Fruit fly (Drosophila melanogaster) ovary, adult (tissue): Measurements from ENCODE around the gene CG15498.

Source experiments
- CG17801 ChIP-seq: fragments of 200-800 bp; optimal IDR thresholded peaks from 2 replicates; lab custom pipeline; 2019; ENCODE audit warnings: missing biosample characterization, mild to moderate bottlenecking, missing genetic modification characterization, moderate library complexity; ENCODE audit not compliant: partially characterized antibody

Gene CG15498

dm6 chr3R:21584296-21584936 lies 15.5 kb upstream of the CG15498 start:
- TF ChIP-seq CG17801 (GFP tag; lab: Kevin White, UChicago): no peak

DNA sequence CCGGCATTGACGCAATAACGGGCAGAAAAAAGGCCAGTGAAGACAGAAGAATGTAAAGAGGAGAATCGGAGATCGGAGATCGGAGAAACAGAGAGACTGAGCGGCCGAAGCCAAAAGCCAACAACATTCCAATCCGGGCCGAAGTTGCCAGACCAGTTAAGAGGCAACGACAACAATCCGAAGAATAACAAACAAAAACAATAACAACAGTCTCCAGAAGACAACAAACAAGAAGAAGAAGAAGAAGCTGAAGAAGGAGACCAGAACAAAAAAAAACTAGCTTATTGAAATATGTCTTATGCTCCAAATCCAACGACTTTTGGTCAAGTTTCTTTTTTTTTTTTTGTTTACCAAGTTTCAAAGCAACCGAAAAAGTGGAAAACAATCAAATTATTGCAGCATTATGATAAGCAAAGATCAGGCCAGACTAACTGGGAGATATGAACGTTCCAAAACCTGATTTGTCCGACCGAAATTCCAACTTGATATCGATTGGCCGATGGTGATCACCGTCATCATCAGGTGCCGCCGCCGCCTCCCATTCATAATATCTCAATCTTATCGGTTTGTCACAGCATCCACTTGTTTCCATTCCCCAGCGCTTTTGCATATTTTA lies 14.8 kb upstream of the CG15498 start:
- no peak for TF ChIP-seq CG17801 (GFP tag; lab: Kevin White, UChicago)

DNA sequence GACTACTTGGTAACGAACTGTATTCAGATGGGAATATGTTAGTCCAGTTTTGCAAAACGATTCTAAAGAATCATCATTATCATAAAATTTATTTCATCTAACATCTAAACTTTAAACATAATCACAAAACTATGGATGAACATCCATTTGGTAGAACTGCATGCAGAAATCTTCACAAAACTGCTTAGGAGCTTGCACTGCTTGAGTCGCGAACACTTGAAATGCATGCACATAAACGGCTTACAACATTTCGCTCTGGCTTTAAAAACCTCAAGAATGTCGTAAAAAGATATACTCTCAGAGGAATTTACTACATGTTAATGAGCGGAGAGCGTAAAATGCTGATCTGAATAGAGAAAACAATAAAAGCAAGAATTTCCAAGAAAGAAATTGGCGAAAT lies 14.1 kb upstream of the CG15498 start:
- no peak for TF ChIP-seq CG17801 (GFP tag; lab: Kevin White, UChicago)

DNA sequence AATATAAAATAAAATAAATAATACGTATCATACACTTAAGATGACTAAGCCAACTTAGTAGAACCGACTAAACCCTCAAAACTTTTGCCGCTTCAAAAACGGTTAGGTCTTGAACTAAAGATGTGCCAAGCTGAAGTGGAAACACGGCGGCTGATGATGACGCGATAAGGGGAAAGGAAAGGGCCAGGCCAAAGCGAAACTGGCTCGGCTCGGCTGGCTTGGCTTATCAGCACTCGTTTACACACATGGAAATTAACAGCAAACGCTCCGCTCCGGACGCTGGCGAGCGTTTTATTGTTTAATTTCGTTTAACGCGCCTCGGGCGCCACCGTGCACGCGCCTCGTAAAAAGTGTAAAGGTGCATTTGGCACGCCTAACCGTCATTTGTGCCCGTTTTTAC lies 13.7 kb upstream of the CG15498 start:
- no peak for TF ChIP-seq CG17801 (GFP tag; lab: Kevin White, UChicago)

DNA sequence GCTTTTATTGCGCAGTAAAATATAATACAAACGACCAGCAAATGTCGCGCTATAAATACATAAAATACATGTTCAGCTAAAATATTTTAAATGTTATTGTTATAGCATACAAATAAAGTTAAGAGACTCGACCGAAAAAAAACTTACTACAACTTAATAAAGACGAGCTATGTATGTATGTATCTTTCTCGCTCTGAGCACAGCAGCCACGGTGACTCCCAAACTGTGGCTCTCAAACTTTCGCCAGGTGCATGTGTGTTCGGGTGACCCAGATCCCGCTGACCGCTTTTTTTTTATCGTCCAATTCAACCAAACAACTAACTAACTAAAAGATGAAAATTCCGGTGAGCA lies 13.2 kb upstream of the CG15498 start:
- TF ChIP-seq CG17801 (GFP tag; lab: Kevin White, UChicago): no peak

- TF ChIP-seq CG17801 (GFP tag; lab: Kevin White, UChicago): peak; percentile 93
These were observed 12.6 kb upstream of the CG15498 start for dm6 chr3R:21581365-21582123.

dm6 chr3R:21580091-21580490 lies 11.1 kb upstream of the CG15498 start:
- no peak for TF ChIP-seq CG17801 (GFP tag; lab: Kevin White, UChicago)

DNA sequence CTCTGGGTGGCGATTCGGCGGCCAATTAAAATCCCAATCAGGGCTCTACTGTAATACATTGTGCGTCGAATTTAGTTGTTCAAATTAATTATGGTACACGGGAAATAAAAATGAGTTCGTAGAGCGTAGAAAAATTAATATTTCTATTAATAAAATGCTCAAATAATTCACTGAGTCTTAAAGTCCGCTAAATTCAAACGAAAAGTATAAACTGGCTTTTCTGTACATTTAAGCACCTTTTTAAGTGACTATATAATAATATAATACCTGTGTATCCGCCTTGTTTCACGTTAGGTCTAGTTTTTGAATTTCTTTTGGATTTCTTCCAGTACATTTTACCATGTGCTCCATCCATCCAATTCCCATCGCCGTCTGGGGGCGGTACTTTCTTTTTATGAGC lies 2.2 kb downstream of the CG15498 start:
- TF ChIP-seq CG17801 (GFP tag; lab: Kevin White, UChicago): no peak

dm6 chr3R:21566367-21566766 lies 2.6 kb downstream of the CG15498 start:
- TF ChIP-seq CG17801 (GFP tag; lab: Kevin White, UChicago): no peak

- no peak for TF ChIP-seq CG17801 (GFP tag; lab: Kevin White, UChicago)
These were observed 5.6 kb downstream of the CG15498 start for dm6 chr3R:21563306-21563705.

DNA sequence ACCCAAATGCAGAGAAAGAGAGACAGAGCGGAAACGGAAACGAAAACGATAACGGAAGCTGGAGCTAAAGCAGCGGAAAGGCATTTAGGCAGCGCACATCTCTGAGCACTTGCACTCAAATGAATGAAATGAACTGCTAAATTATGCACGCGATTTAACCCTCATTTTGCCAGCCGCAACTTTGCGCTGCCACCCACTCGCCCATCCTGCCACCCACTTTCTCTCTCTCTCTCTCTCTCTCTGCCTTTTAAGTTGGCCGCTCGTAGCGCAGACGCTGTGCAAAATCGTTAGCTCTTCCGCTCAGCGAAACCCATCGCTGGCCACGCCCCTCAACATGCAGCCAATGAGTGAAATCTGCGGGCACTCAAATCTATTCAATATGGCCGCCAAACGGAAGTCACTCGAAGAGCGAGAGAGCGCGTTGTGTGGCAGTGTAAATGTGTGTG lies 7.5 kb downstream of the CG15498 start:
- no peak for TF ChIP-seq CG17801 (GFP tag; lab: Kevin White, UChicago)

dm6 chr3R:21557884-21558283 lies 11.1 kb downstream of the CG15498 start:
- no peak for TF ChIP-seq CG17801 (GFP tag; lab: Kevin White, UChicago)

DNA sequence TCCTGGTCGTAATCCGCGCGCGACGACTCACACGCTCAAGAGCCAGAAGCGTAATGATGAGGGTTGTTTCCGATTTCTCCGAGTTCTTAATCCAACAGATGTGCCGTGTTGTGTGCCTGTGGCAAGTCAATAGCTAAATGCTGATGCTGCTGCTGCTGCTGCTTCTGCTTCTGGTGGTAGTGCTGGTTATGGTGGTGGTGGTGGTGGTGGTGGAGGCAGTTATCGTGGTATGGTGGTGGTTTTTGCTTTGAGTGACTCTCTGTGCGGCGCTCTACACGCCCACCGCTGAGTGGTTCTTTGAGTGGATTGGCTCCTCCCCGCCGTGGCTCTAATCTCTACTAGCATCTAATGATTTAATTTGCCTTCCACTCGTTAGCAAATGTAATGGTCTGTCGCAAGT lies 11.9 kb downstream of the CG15498 start, which contains the start of gene slou:
Gene slou (minus strand): TSS at position 131 of the 400 bp plus-strand sequence.
- no peak for TF ChIP-seq CG17801 (GFP tag; lab: Kevin White, UChicago)

DNA sequence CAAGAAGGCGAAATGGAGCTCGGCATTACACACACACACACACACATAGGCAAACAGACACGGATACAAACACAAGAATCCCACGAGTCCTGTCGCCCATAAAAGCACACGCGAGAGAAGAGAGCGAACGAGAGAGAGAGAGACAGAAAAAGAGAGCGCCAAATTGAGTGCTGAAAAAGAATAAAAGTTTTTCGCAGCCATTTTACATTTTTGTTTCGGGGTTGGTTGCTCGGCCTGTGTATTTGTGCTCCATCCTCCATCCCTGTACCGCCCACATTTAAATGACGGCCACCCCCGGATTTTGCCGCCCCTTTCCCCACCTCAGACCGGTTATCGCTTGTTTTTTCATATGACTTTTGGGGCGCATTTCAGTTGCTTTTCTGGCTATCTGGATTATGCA lies 17.4 kb downstream of the CG15498 start:
- no peak for TF ChIP-seq CG17801 (GFP tag; lab: Kevin White, UChicago)

DNA sequence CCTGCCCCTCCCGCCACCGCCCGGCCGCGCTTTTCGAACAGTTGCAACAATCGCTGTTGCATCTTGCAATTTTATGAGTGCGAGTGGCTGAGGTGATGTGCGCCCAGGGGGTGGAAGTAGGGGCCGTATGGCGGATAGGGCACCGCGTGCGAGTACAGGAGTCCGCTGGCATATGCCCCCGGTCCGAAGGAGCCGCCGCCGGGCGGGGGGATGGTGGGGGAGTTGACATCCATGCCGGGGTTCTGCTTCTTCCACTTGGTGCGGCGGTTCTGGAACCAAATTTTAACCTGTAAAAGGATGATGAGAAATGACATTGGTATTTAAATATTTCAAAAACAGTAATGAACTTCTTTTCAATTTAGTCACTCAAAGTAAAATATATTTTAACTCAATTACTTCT lies 20.0 kb downstream of the CG15498 start:
- no peak for TF ChIP-seq CG17801 (GFP tag; lab: Kevin White, UChicago)

DNA sequence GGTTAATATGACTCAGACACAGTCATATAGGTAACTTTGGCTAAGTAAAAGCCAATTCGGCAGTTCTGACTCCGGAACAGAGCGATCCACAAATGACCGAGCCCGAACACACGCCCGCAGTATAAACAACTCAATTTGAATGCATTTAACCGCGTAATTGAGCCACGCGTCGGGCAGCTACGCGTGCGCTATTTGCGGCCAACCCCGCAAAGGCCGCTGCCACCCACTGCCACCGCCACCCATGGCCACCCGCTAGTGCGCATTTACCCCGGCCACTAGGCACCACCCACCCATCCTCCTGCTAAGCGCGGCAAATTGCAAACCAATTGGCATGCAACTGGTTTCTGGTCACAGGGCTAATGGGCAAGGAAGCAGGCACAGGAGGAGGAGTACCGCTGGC lies 24.8 kb downstream of the CG15498 start:
- no peak for TF ChIP-seq CG17801 (GFP tag; lab: Kevin White, UChicago)
